Fruit fly (Drosophila melanogaster): Measurements from ENCODE around the gene TTLL3B.

DNA sequence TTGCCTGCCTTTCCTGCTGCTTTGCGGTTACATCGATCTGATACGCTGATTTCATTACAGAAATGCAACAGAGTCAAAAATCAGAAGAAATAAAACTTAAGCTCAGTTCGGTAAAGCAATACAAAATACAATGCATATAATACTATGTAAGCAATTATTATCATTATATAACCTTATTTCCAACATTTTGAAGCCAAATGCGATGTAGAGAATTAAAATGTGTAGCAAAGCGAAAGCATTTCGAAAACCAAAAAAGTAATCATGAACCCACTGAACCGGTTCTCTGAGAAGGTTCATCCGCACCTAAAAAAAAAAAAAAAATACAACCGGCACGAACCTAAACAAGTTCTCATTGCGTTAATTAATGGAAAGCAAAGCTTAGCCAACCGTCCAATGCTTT lies 51.6 kb downstream of the TTLL3B start:
- TF ChIP-seq ttk (optimal IDR thresholded peaks at IDR 0.05) = no peak
- no peak for TF ChIP-seq Sin3A (optimal IDR thresholded peaks at IDR 0.05)
- TF ChIP-seq psq (optimal IDR thresholded peaks at IDR 0.05) = no peak
